Fruit fly (Drosophila melanogaster) ovary, adult (tissue): ENCODE results near the gene CG33703.

Experiments used
- CG17801 ChIP-seq: fragments of 200-800 bp; optimal IDR thresholded peaks from 2 replicates; lab custom pipeline; 2019; ENCODE audit warnings: missing biosample characterization, mild to moderate bottlenecking, missing genetic modification characterization, moderate library complexity; ENCODE audit not compliant: partially characterized antibody

Gene CG33703

dm6 chr3L:9512560-9512959 is at the start of gene CG33703:
Gene CG33703 (minus strand): TSS chr3L:9512660.
- no peak for TF ChIP-seq CG17801 (GFP tag; lab: Kevin White, UChicago)

dm6 chr3L:9559040-9559439 is 46.6 kb upstream of the CG33703 start:
- TF ChIP-seq CG17801 (GFP tag; lab: Kevin White, UChicago), result no peak

dm6 chr3L:9556666-9557065 is 44.2 kb upstream of the CG33703 start:
- no peak for TF ChIP-seq CG17801 (GFP tag; lab: Kevin White, UChicago)

dm6 chr3L:9555004-9555403 is 42.5 kb upstream of the CG33703 start:
- TF ChIP-seq CG17801 (GFP tag; lab: Kevin White, UChicago), result no peak

dm6 chr3L:9552190-9552809 is 39.8 kb upstream of the CG33703 start:
- peak; percentile 24 for TF ChIP-seq CG17801 (GFP tag; lab: Kevin White, UChicago)

- TF ChIP-seq CG17801 (GFP tag; lab: Kevin White, UChicago), result no peak
Measured at dm6 chr3L:9550873-9551580, 38.6 kb upstream of the CG33703 start.

- TF ChIP-seq CG17801 (GFP tag; lab: Kevin White, UChicago), result no peak
Measured at dm6 chr3L:9549690-9550303, 37.3 kb upstream of the CG33703 start.

dm6 chr3L:9548800-9549199 is 36.3 kb upstream of the CG33703 start:
- TF ChIP-seq CG17801 (GFP tag; lab: Kevin White, UChicago), result no peak

- no peak for TF ChIP-seq CG17801 (GFP tag; lab: Kevin White, UChicago)
Measured at dm6 chr3L:9547910-9548309, 35.5 kb upstream of the CG33703 start.

- peak; percentile 44 for TF ChIP-seq CG17801 (GFP tag; lab: Kevin White, UChicago)
Measured at dm6 chr3L:9546875-9547324, 34.4 kb upstream of the CG33703 start, which contains the start of gene CG42673. Gene CG42673 (plus strand): TSS chr3L:9547220.

- TF ChIP-seq CG17801 (GFP tag; lab: Kevin White, UChicago), result no peak
Measured at dm6 chr3L:9543899-9544298, 31.4 kb upstream of the CG33703 start, which contains the start of gene Ir67a. Gene Ir67a (minus strand): TSS chr3L:9543999.

- TF ChIP-seq CG17801 (GFP tag; lab: Kevin White, UChicago), result no peak
Measured at dm6 chr3L:9528835-9529234, 16.4 kb upstream of the CG33703 start, which contains the start of gene Or67a. Gene Or67a (plus strand): TSS chr3L:9529067.

dm6 chr3L:9525444-9525843 is 13.0 kb upstream of the CG33703 start, which contains the start of gene CG33700:
Gene CG33700 (minus strand): TSS chr3L:9525544.
- TF ChIP-seq CG17801 (GFP tag; lab: Kevin White, UChicago), result no peak

- no peak for TF ChIP-seq CG17801 (GFP tag; lab: Kevin White, UChicago)
Measured at dm6 chr3L:9513309-9513708, 849 bp upstream of the CG33703 start, which contains the start of gene CG33702. Gene CG33702 (minus strand): TSS chr3L:9513409.
